Worm (Caenorhabditis elegans) whole organism, late embryonic: ENCODE data around the gene F10D7.11.

Source experiments
- F13H6.1 ChIP-seq: sonication (generic microtip); optimal IDR thresholded peaks from 2 replicates; lab custom pipeline; 2016; ENCODE audit warnings: missing genetic modification characterization, missing compliant biosample characterization
- ceh-19 ChIP-seq: fragments of 200-800 bp; sonication (Bioruptor generic); optimal IDR thresholded peaks from 2 replicates; lab custom pipeline; 2018; ENCODE audit warnings: mild to moderate bottlenecking, missing genetic modification characterization, missing compliant biosample characterization
- ceh-24 ChIP-seq: sonication (generic microtip); optimal IDR thresholded peaks from 2 replicates; lab custom pipeline; 2016; ENCODE audit warnings: mild to moderate bottlenecking, missing genetic modification characterization, missing compliant biosample characterization
- elt-4 ChIP-seq: sonication (generic microtip); optimal IDR thresholded peaks from 2 replicates; lab custom pipeline; 2016; ENCODE audit warnings: missing genetic modification characterization, missing compliant biosample characterization
- nhr-11 ChIP-seq: fragments of 150-350 bp; optimal IDR thresholded peaks from 2 replicates; lab custom pipeline; 2014; ENCODE audit warnings: missing biosample characterization, missing genetic modification characterization
- pha-4 ChIP-seq: fragments of 150-350 bp; optimal IDR thresholded peaks from 2 replicates; lab custom pipeline; 2018; ENCODE audit warnings: missing biosample characterization, missing genetic modification reagents, missing genetic modification characterization
- pqm-1 ChIP-seq: sonication (generic microtip); optimal IDR thresholded peaks from 2 replicates; lab custom pipeline; 2016; ENCODE audit warnings: missing genetic modification characterization, missing compliant biosample characterization
- zip-5 ChIP-seq: sonication (generic microtip); optimal IDR thresholded peaks from 2 replicates; lab custom pipeline; 2016; ENCODE audit warnings: missing genetic modification characterization, missing compliant biosample characterization

ce11 chrX:17400425-17400824 is 37.8 kb downstream of the F10D7.11 start:
- TF ChIP-seq zip-5 (tag; lab: Kevin White, UChicago) (no peak), nhr-11 (tag; lab: Kevin White, UChicago) (no peak), ceh-19 (GFP tag; lab: Kevin White, UChicago) (no peak), ceh-24 (no peak), pha-4 (no peak), elt-4 (no peak), F13H6.1 (tag; lab: Kevin White, UChicago) (no peak), pqm-1 (tag; lab: Kevin White, UChicago) (no peak)
